ENCODE assay signal across 5 fruit fly cellular contexts in the genomic region with DNA sequence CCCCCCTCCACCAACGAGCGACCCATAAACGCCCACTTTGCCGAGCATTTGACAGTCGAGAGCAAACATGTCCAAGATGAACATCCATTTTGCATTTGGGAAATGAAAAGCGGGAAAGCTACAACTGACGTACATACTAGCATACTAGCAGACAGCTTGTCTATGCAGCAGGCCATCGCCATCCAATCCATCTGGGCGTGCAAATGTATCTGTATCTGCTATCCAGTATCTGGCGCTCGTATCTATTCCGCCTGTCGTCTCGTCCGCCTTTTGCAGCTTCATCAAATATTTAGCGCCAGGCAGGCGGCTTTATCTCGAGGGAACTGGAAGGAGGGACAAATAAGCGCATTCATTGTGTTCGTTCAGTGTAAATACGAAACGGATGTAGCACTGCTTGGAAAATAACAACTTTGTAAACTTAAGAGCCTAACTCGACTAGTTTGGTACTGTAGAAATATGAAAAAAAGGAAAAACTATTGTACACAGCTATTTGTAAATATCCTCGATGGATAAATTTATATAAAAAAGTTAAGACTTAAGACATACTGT.
TF ChIP-seq lines count a peak whose summit lies in the region.

No protein-coding gene starts in this region.

- no peak for TF ChIP-seq CTCF in whole organism, embryonic (GFP tag; optimal IDR thresholded peaks at IDR 0.05; lab: Kevin White, UChicago)

TF ChIP-seq in whole organism, adult, 20 proteins besides CTCF, POLR2A, EP300 and RAD21 (continues in another document):
- TF ChIP-seq CG7045 (GFP tag; optimal IDR thresholded peaks at IDR 0.05; lab: Kevin White, UChicago) (peak; percentile 76), CG7101 (tag; optimal IDR thresholded peaks at IDR 0.05; lab: Kevin White, UChicago) (peak; percentile 54), cnc (optimal IDR thresholded peaks at IDR 0.05; lab: Kevin White, UChicago) (no peak), ovo (GFP tag; optimal IDR thresholded peaks at IDR 0.05; lab: Kevin White, UChicago) (no peak), Crg-1 (GFP tag; optimal IDR thresholded peaks at IDR 0.05; lab: Kevin White, UChicago) (peak; percentile 40), Mnt (GFP tag; optimal IDR thresholded peaks at IDR 0.05; lab: Kevin White, UChicago) (peak; percentile 26), Clk (GFP tag; optimal IDR thresholded peaks at IDR 0.05; lab: Kevin White, UChicago) (peak; percentile 51), pad (GFP tag; optimal IDR thresholded peaks at IDR 0.05; lab: Kevin White, UChicago) (peak; percentile 43), CG1620 (GFP tag; optimal IDR thresholded peaks at IDR 0.05; lab: Kevin White, UChicago) (peak; percentile 11), CG14711 (tag; optimal IDR thresholded peaks at IDR 0.05; lab: Kevin White, UChicago) (peak; percentile 30), bab1 (GFP tag; optimal IDR thresholded peaks at IDR 0.05; lab: Kevin White, UChicago) (no peak), CG33017 (tag; optimal IDR thresholded peaks at IDR 0.05; lab: Kevin White, UChicago) (peak; percentile 60), toe (GFP tag; optimal IDR thresholded peaks at IDR 0.05; lab: Kevin White, UChicago) (no peak), kay (GFP tag; lab: Kevin White, UChicago; ENCODE audit: borderline replicate concordance) (no peak), CG11617 (GFP tag; optimal IDR thresholded peaks at IDR 0.05; lab: Kevin White, UChicago) (no peak), Hr96 (GFP tag; optimal IDR thresholded peaks at IDR 0.05; lab: Kevin White, UChicago) (peak; percentile 15), CG5204 (GFP tag; optimal IDR thresholded peaks at IDR 0.05; lab: Kevin White, UChicago) (peak; percentile 41)

TF ChIP-seq in whole organism, embryonic, 481 proteins besides CTCF, POLR2A, EP300 and RAD21 (continues in another document):
- TF ChIP-seq Hr39 (optimal IDR thresholded peaks at IDR 0.05; lab: Kevin White, UChicago) (no peak), crol (GFP tag; IDR thresholded peaks at IDR 0.05; lab: Robert Waterston, UW) (peak; percentile 52), tio (GFP tag; optimal IDR thresholded peaks at IDR 0.05; lab: Kevin White, UChicago) (no peak), bowl (GFP tag; IDR thresholded peaks at IDR 0.05; lab: Robert Waterston, UW) (no peak), aop (GFP tag; IDR thresholded peaks at IDR 0.05; lab: Robert Waterston, UW) (0 out of 2 replicates have a peak, but pooled peaks have one; percentile 60), ewg (GFP tag; optimal IDR thresholded peaks at IDR 0.05; lab: Kevin White, UChicago) (no peak), salm (tag; optimal IDR thresholded peaks at IDR 0.05; lab: Kevin White, UChicago) (no peak), gsb-n (tag; optimal IDR thresholded peaks at IDR 0.05; lab: Kevin White, UChicago) (no peak), Elba2 (GFP tag; optimal IDR thresholded peaks at IDR 0.05; lab: Kevin White, UChicago) (no peak), CG14860 (GFP tag; IDR thresholded peaks at IDR 0.05; lab: Robert Waterston, UW; ENCODE audit: partially characterized antibody) (no peak), zen2 (GFP tag; IDR thresholded peaks at IDR 0.05; lab: Robert Waterston, UW; ENCODE audit: partially characterized antibody) (0 out of 3 replicates have a peak, but pooled peaks have one; percentile 12), CG18599 (GFP tag; optimal IDR thresholded peaks at IDR 0.05; lab: Kevin White, UChicago) (no peak), nom (GFP tag; optimal IDR thresholded peaks at IDR 0.05; lab: Kevin White, UChicago) (peak; percentile 14), Dll (GFP tag; IDR thresholded peaks at IDR 0.05; lab: Robert Waterston, UW; ENCODE audit: partially characterized antibody) (no peak), pb (GFP tag; optimal IDR thresholded peaks at IDR 0.05; lab: Kevin White, UChicago) (no peak), lola (GFP tag; optimal IDR thresholded peaks at IDR 0.05; lab: Kevin White, UChicago) (peak in 1 of 3 experiments; percentile 5)

TF ChIP-seq in whole organism, prepupa, 60 proteins besides CTCF, POLR2A, EP300 and RAD21 (continues in another document):
- TF ChIP-seq Hr39 (GFP tag; optimal IDR thresholded peaks at IDR 0.05; lab: Kevin White, UChicago) (peak; percentile 18), CG11762 (GFP tag; optimal IDR thresholded peaks at IDR 0.05; lab: Kevin White, UChicago; ENCODE audit: insufficient read depth) (no peak), CG3919 (GFP tag; optimal IDR thresholded peaks at IDR 0.05; lab: Kevin White, UChicago) (peak; percentile 43), CG34406 (GFP tag; optimal IDR thresholded peaks at IDR 0.05; lab: Kevin White, UChicago) (no peak), Lpt (GFP tag; optimal IDR thresholded peaks at IDR 0.05; lab: Kevin White, UChicago) (no peak), CG6854 (GFP tag; optimal IDR thresholded peaks at IDR 0.05; lab: Kevin White, UChicago) (no peak), CG10669 (GFP tag; optimal IDR thresholded peaks at IDR 0.05; lab: Kevin White, UChicago) (peak; percentile 36), CG1621 (tag; optimal IDR thresholded peaks at IDR 0.05; lab: Kevin White, UChicago) (peak; percentile 23), CG8632 (GFP tag; optimal IDR thresholded peaks at IDR 0.05; lab: Kevin White, UChicago) (no peak), achi (GFP tag; optimal IDR thresholded peaks at IDR 0.05; lab: Kevin White, UChicago) (no peak), CG32006 (GFP tag; optimal IDR thresholded peaks at IDR 0.05; lab: Kevin White, UChicago) (no peak), CG6163 (GFP tag; IDR thresholded peaks at IDR 0.05; lab: Robert Waterston, UW) (peak; percentile 56; the same call in 2 of the 3 replicates), CG4318 (GFP tag; optimal IDR thresholded peaks at IDR 0.05; lab: Kevin White, UChicago) (no peak), dsx (GFP tag; optimal IDR thresholded peaks at IDR 0.05; lab: Kevin White, UChicago; ENCODE audit: poor library complexity, severe bottlenecking) (peak; percentile 32), CG10631 (GFP tag; optimal IDR thresholded peaks at IDR 0.05; lab: Kevin White, UChicago) (peak; percentile 8), CG9139 (GFP tag; optimal IDR thresholded peaks at IDR 0.05; lab: Kevin White, UChicago) (no peak), Sox14 (GFP tag; optimal IDR thresholded peaks at IDR 0.05; lab: Kevin White, UChicago) (no peak), Sox15 (GFP tag; optimal IDR thresholded peaks at IDR 0.05; lab: Kevin White, UChicago) (no peak)

TF ChIP-seq in whole organism, pupa, 21 proteins besides CTCF, POLR2A, EP300 and RAD21:
- TF ChIP-seq CG10348 (GFP tag; IDR thresholded peaks at IDR 0.05; lab: Robert Waterston, UW) (no peak), Ets98B (GFP tag; IDR thresholded peaks at IDR 0.05; lab: Robert Waterston, UW) (peak; percentile 52), CG8159 (tag; optimal IDR thresholded peaks at IDR 0.05; lab: Kevin White, UChicago) (peak; percentile 20), Pif1B (GFP tag; optimal IDR thresholded peaks at IDR 0.05; lab: Kevin White, UChicago) (peak; percentile 9), CG17806 (tag; optimal IDR thresholded peaks at IDR 0.05; lab: Kevin White, UChicago) (no peak), gl (tag; optimal IDR thresholded peaks at IDR 0.05; lab: Kevin White, UChicago) (peak; percentile 16), CG4496 (GFP tag; IDR thresholded peaks at IDR 0.05; lab: Robert Waterston, UW) (peak; percentile 45; the same call in 2 of the 3 replicates), CG32121 (GFP tag; IDR thresholded peaks at IDR 0.05; lab: Robert Waterston, UW) (no peak), Pif1A (GFP tag; optimal IDR thresholded peaks at IDR 0.05; lab: Kevin White, UChicago) (peak; percentile 39), CG8301 (tag; optimal IDR thresholded peaks at IDR 0.05; lab: Kevin White, UChicago) (no peak)

TF ChIP-seq in whole organism, wandering third instar larva, 38 proteins besides CTCF, POLR2A, EP300 and RAD21:
- peak; percentile 3 for TF ChIP-seq h (GFP tag; optimal IDR thresholded peaks at IDR 0.05; lab: Kevin White, UChicago)
- TF ChIP-seq br (GFP tag; optimal IDR thresholded peaks at IDR 0.05; lab: Kevin White, UChicago), result peak; percentile 25
- TF ChIP-seq usp (GFP tag; optimal IDR thresholded peaks at IDR 0.05; lab: Kevin White, UChicago), result no peak
- TF ChIP-seq Hr83 (GFP tag; optimal IDR thresholded peaks at IDR 0.05; lab: Kevin White, UChicago; ENCODE audit: poor library complexity, severe bottlenecking), result peak; percentile 41
- TF ChIP-seq brk (GFP tag; optimal IDR thresholded peaks at IDR 0.05; lab: Kevin White, UChicago), result no peak
- TF ChIP-seq HLH106 (tag; optimal IDR thresholded peaks at IDR 0.05; lab: Kevin White, UChicago), result no peak
